Fruit fly (Drosophila melanogaster): ENCODE data around the gene nis.

DNA sequence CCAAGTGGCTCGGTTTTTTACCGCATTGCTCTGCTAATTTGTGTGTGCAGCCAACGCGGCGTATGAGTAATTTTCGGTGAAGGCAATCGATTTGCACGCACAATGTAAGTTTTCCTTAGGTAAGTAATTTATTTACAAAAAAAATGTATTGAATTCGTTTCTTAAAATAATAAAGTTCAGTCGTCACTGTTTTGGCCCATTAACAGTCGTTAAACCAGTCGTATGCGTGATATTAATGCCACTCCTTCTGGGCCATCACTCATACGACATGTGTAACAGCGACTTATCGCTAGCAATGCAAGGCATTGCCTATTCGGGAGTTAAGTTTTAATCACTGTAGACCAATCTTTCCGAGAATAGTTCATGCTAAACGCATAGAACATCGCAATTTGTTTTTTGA lies 46.4 kb upstream of the nis start:
- TF ChIP-seq tai (GFP tag; optimal IDR thresholded peaks at IDR 0.05) = no peak
- no peak for TF ChIP-seq fru (GFP tag; optimal IDR thresholded peaks at IDR 0.05)
- no peak for TF ChIP-seq usp (GFP tag; optimal IDR thresholded peaks at IDR 0.05)
- no peak for TF ChIP-seq h (GFP tag; optimal IDR thresholded peaks at IDR 0.05)
- no peak for TF ChIP-seq dl (GFP tag; optimal IDR thresholded peaks at IDR 0.05; ENCODE audit: insufficient read depth in 1 of 2, partially characterized antibody in 2 of 2)
- no peak for TF ChIP-seq Myc (optimal IDR thresholded peaks at IDR 0.05)
- TF ChIP-seq OdsH (GFP tag; optimal IDR thresholded peaks at IDR 0.05) = no peak
- no peak for TF ChIP-seq CG32264 (GFP tag; optimal IDR thresholded peaks at IDR 0.05)
- TF ChIP-seq Hnf4 (GFP tag; optimal IDR thresholded peaks at IDR 0.05) = no peak
- TF ChIP-seq Dfd (GFP tag; optimal IDR thresholded peaks at IDR 0.05) = no peak
- TF ChIP-seq psq (GFP tag; optimal IDR thresholded peaks at IDR 0.05) = no peak
